Worm (Caenorhabditis elegans) whole organism, young adult: ENCODE measurements around the gene C53C11.4.
"Not testable (repeated sequence)": the region's sequence is repeated elsewhere in the genome, so short reads cannot be mapped to it uniquely, and the experiment has no call there.

Source experiments
- B0035.1 ChIP-seq: sonication (generic microtip); optimal IDR thresholded peaks from 2 replicates; lab custom pipeline; 2016; ENCODE audit warnings: missing genetic modification characterization, mild to moderate bottlenecking, missing compliant biosample characterization, missing genotype, missing genetic modification reagents
- F37B4.10 ChIP-seq: fragments of 200-800 bp; sonication (Bioruptor generic); IDR thresholded peaks from 2 replicates; pipeline ENCODE4 v1.3.6; 2022; ENCODE audit warnings: missing genetic modification characterization, missing compliant biosample characterization
- F39B2.1 ChIP-seq: fragments of 200-800 bp; sonication (Bioruptor generic); IDR thresholded peaks from 2 replicates; pipeline ENCODE4 v1.3.6; 2022; ENCODE audit warnings: missing genetic modification reagents, missing genetic modification characterization, missing compliant biosample characterization
- K12H6.12 ChIP-seq: fragments of 200-800 bp; sonication (Bioruptor generic); optimal IDR thresholded peaks from 2 replicates; lab custom pipeline; 2018; ENCODE audit warnings: mild to moderate bottlenecking, missing genetic modification characterization, missing compliant biosample characterization
- T26A5.8 ChIP-seq: sonication (generic microtip); optimal IDR thresholded peaks from 2 replicates; lab custom pipeline; 2016; ENCODE audit warnings: missing genetic modification characterization, missing compliant biosample characterization
- Y53F4B.3 ChIP-seq: fragments of 200-800 bp; sonication (Bioruptor generic); IDR thresholded peaks from 2 replicates; pipeline ENCODE4 v1.3.6; 2022; ENCODE audit warnings: missing genetic modification reagents, missing genetic modification characterization, missing compliant biosample characterization
- Y67H2A.10 ChIP-seq: fragments of 200-800 bp; sonication (Bioruptor generic); conservative IDR thresholded peaks from 2 replicates; pipeline ENCODE4 v1.3.6; 2022; ENCODE audit warnings: missing genetic modification reagents, missing genetic modification characterization, missing compliant biosample characterization
- Y79H2A.3 ChIP-seq: fragments of 200-800 bp; sonication (Bioruptor generic); conservative IDR thresholded peaks from 2 replicates; pipeline ENCODE4 v1.3.6; 2022; ENCODE audit warnings: missing genetic modification reagents, missing genetic modification characterization, missing compliant biosample characterization
- attf-5 ChIP-seq: fragments of 200-800 bp; sonication (Bioruptor generic); optimal IDR thresholded peaks from 2 replicates; lab custom pipeline; 2018; ENCODE audit warnings: mild to moderate bottlenecking, missing genetic modification characterization, missing compliant biosample characterization
- ccch-3 ChIP-seq: fragments of 200-800 bp; sonication (Bioruptor generic); optimal IDR thresholded peaks from 2 replicates; lab custom pipeline; 2018; ENCODE audit warnings: mild to moderate bottlenecking, missing genetic modification characterization, missing compliant biosample characterization
- ceh-100 ChIP-seq: fragments of 200-800 bp; sonication (Bioruptor generic); IDR thresholded peaks from 2 replicates; pipeline ENCODE4 v1.3.6; 2022; ENCODE audit warnings: missing genetic modification reagents, missing genetic modification characterization, missing compliant biosample characterization
- ceh-27 ChIP-seq: fragments of 200-800 bp; sonication (Bioruptor generic); optimal IDR thresholded peaks from 2 replicates; lab custom pipeline; 2018; ENCODE audit warnings: mild to moderate bottlenecking, missing genetic modification characterization, moderate library complexity, missing compliant biosample characterization
- ceh-58 ChIP-seq: fragments of 200-800 bp; sonication (Bioruptor generic); IDR thresholded peaks from 2 replicates; pipeline ENCODE4 v1.3.6; 2022; ENCODE audit warnings: missing genetic modification characterization, missing compliant biosample characterization
- dox-1 ChIP-seq: fragments of 200-800 bp; sonication (Bioruptor generic); IDR thresholded peaks from 2 replicates; pipeline ENCODE4 v1.3.6; 2022; ENCODE audit warnings: missing genetic modification reagents, missing genetic modification characterization, missing compliant biosample characterization
- dpl-1 ChIP-seq: fragments of 150-350 bp; optimal IDR thresholded peaks from 2 replicates; lab custom pipeline; 2014; ENCODE audit warnings: missing biosample characterization, missing genetic modification reagents, missing genetic modification characterization
- egl-18 ChIP-seq: fragments of 200-800 bp; sonication (Bioruptor generic); IDR thresholded peaks from 2 replicates; pipeline ENCODE4 v1.3.6; 2022; ENCODE audit warnings: missing genetic modification reagents, missing genetic modification characterization, missing compliant biosample characterization
- egrh-3 ChIP-seq: fragments of 200-800 bp; sonication (Bioruptor generic); IDR thresholded peaks from 2 replicates; pipeline ENCODE4 v1.3.6; 2022; ENCODE audit warnings: missing genetic modification reagents, missing genetic modification characterization, missing compliant biosample characterization
- ets-4 ChIP-seq: fragments of 200-800 bp; sonication (Bioruptor generic); optimal IDR thresholded peaks from 2 replicates; lab custom pipeline; 2018; ENCODE audit warnings: mild to moderate bottlenecking, missing genetic modification characterization, missing compliant biosample characterization
- hsf-1 ChIP-seq: fragments of 200-800 bp; sonication (Bioruptor generic); IDR thresholded peaks from 2 replicates; pipeline ENCODE4 v1.3.6; 2022; ENCODE audit warnings: missing genetic modification reagents, missing genetic modification characterization, missing compliant biosample characterization
- lin-26 ChIP-seq: fragments of 200-800 bp; sonication (Bioruptor generic); IDR thresholded peaks from 2 replicates; pipeline ENCODE4 v1.3.6; 2022; ENCODE audit warnings: missing genetic modification reagents, missing genetic modification characterization, missing compliant biosample characterization
- lir-1 ChIP-seq: fragments of 200-800 bp; sonication (Bioruptor generic); conservative IDR thresholded peaks from 2 replicates; pipeline ENCODE4 v1.3.6; 2022; ENCODE audit warnings: missing genetic modification reagents, missing genetic modification characterization, missing compliant biosample characterization
- madf-10 ChIP-seq: sonication (generic microtip); optimal IDR thresholded peaks from 2 replicates; lab custom pipeline; 2016; ENCODE audit warnings: mild to moderate bottlenecking, missing genetic modification characterization, missing compliant biosample characterization
- mcd-1 ChIP-seq: fragments of 200-800 bp; sonication (Bioruptor generic); IDR thresholded peaks from 2 replicates; pipeline ENCODE4 v1.3.6; 2022; ENCODE audit warnings: missing genetic modification reagents, missing genetic modification characterization, missing compliant biosample characterization
- pbrm-1 ChIP-seq: fragments of 200-800 bp; sonication (Bioruptor generic); IDR thresholded peaks from 2 replicates; pipeline ENCODE4 v1.3.6; 2022; ENCODE audit warnings: missing genetic modification reagents, missing genetic modification characterization, missing compliant biosample characterization
- rec-8 ChIP-seq, 2 experiments: sonication (generic microtip); optimal IDR thresholded peaks; 2 replicates each; lab custom pipeline; 2016; ENCODE audit warnings: mild to moderate bottlenecking in 2 of 2, missing genetic modification characterization in 2 of 2, missing genetic modification reagents in 2 of 2, missing genotype in 2 of 2, missing biosample characterization in 1 of 2, missing compliant biosample characterization in 1 of 2, moderate library complexity in 1 of 2
- somi-1 ChIP-seq: fragments of 200-800 bp; sonication (Bioruptor generic); optimal IDR thresholded peaks from 2 replicates; lab custom pipeline; 2018; ENCODE audit warnings: mild to moderate bottlenecking, missing genetic modification characterization, missing compliant biosample characterization
- tbp1 ChIP-seq: fragments of 200-800 bp; sonication (Bioruptor generic); optimal IDR thresholded peaks from 2 replicates; lab custom pipeline; 2018; ENCODE audit warnings: mild to moderate bottlenecking, missing genetic modification characterization, missing compliant biosample characterization
- tlf-1 ChIP-seq: fragments of 200-800 bp; sonication (Bioruptor generic); optimal IDR thresholded peaks from 2 replicates; lab custom pipeline; 2018; ENCODE audit warnings: mild to moderate bottlenecking, missing genetic modification characterization, missing compliant biosample characterization
- zfh-2 ChIP-seq: fragments of 200-800 bp; sonication (Bioruptor generic); conservative IDR thresholded peaks from 2 replicates; pipeline ENCODE4 v1.3.6; 2022; ENCODE audit warnings: missing genetic modification reagents, missing genetic modification characterization, missing compliant biosample characterization
- ztf-3 ChIP-seq: fragments of 200-800 bp; sonication (Bioruptor generic); optimal IDR thresholded peaks from 2 replicates; lab custom pipeline; 2018; ENCODE audit warnings: mild to moderate bottlenecking, missing genetic modification characterization, missing compliant biosample characterization
- ztf-6 ChIP-seq: fragments of 200-800 bp; sonication (Bioruptor generic); IDR thresholded peaks from 2 replicates; pipeline ENCODE4 v1.3.6; 2022; ENCODE audit warnings: missing genetic modification reagents, missing genetic modification characterization, missing compliant biosample characterization

The C53C11.4 gene

DNA sequence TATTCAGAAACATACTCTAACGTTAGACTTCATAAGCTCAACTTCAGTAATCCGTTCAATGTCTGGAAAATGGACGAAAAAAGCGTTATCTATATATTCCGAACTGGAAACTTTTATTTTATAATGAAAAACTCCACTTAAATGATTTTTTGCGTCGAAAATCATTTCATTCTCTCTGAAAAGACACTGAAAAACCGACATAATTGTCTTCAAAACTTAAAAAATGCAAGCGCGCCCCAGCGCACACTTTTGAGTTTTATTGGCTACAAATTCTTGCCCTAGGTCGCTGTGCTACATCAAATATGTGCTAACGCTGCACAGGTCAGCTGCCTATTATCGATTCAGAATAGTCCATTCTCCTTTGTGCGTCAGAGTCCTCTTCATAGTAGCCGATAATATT is 5.8 kb upstream of the C53C11.4 start, which contains the start of gene C33E10.1:
Gene C33E10.1 (plus strand): TSS at position 301 of the 400 bp plus-strand sequence.
- TF ChIP-seq attf-5 (GFP tag; lab: Kevin White, UChicago); lin-26; ccch-3 (GFP tag; lab: Kevin White, UChicago): not testable (repeated sequence)
- TF ChIP-seq, all 124 proteins: peak for 0; not testable (repeated sequence) for 124

DNA sequence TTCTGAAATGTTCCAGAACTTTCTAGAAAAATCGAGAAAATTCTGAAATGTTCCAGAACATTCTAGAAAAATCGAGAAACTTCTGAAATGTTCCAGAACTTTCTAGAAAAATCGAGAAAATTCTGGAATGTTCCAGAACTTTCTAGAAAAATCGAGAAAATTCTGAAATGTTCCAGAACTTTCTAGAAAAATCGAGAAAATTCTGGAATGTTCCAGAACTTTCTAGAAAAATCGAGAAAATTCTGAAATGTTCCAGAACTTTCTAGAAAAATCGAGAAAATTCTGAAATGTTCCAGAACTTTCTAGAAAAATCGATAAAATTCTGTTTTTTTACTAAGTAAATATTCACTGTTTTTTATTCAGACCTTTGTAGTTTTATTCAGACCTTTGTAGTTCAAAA is 817 bp downstream of the C53C11.4 start:
- peak; percentile 90 for TF ChIP-seq hsf-1 (GFP tag; lab: Robert Waterston, UW)
- peak; percentile 80 for TF ChIP-seq egrh-3 (GFP tag; lab: Robert Waterston, UW)

DNA sequence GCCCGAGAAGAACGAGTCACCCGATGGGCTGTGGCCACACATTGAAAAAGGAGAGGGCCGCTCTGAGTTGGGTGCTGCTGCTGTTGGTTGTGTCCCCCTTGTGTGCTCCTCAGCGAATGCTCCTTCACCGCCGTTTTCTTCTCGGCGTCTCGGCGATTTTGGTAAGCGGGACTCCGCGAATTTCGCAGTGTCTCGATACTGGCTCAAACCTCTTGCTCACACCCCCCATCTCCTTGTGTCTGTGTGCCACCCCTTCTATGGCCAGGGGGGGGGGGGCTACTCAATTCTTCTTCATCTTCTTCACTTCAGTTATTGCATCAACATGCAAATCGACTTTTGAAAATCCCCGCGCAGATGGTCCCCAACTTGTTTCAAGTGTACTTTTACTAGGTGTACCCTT is 4.2 kb downstream of the C53C11.4 start:
- no peak for TF ChIP-seq F39B2.1 (GFP tag; lab: Robert Waterston, UW)
- no peak for TF ChIP-seq T26A5.8 (tag; lab: Kevin White, UChicago)
- TF ChIP-seq dox-1 (GFP tag; lab: Robert Waterston, UW), result peak; percentile 28; the same call in 1 of the 2 replicates
- peak; percentile 50 for TF ChIP-seq K12H6.12 (tag; lab: Kevin White, UChicago)
- TF ChIP-seq lin-26, result 0 out of 2 replicates have a peak, but pooled peaks have one; percentile 42
- TF ChIP-seq pbrm-1 (GFP tag; lab: Robert Waterston, UW), result peak; percentile 32; the same call in 1 of the 2 replicates
- peak; percentile 67; the same call in 1 of the 2 replicates for TF ChIP-seq egrh-3 (GFP tag; lab: Robert Waterston, UW)
- no peak for TF ChIP-seq somi-1 (GFP tag; lab: Kevin White, UChicago)
- 0 out of 2 replicates have a peak, but pooled peaks have one; percentile 32 for TF ChIP-seq egl-18 (GFP tag; lab: Robert Waterston, UW)
- TF ChIP-seq zfh-2 (GFP tag; lab: Robert Waterston, UW), result peak; percentile 95
- TF ChIP-seq F37B4.10 (GFP tag; lab: Robert Waterston, UW), result no peak
- TF ChIP-seq ceh-27, result peak; percentile 57
- TF ChIP-seq, all 124 proteins: peak for 8

DNA sequence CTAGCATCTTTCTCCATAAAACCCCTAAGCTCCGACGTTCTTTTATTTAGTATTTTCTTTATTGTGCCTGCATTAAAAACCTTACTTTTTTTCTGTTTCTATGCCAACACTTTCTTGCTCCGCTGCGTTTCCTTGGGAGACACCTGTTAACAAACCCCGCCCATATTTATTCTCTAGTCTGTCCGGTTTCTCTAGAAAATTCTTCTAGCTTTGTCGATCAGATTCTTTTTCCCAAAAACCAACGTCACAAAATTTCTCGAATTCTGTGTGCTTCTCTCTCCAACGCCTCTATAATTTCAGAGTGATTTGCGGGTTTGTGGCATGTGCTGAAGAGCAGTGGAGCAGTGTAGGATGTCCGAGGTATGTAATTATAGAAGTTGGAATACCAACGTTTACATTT is 7.6 kb downstream of the C53C11.4 start, which contains the start of gene ptr-5:
Gene ptr-5 (plus strand): TSS at position 301 of the 400 bp plus-strand sequence.
- TF ChIP-seq mcd-1 (GFP tag; lab: Robert Waterston, UW) (no peak), tbp1 (no peak), ets-4 (GFP tag; lab: Kevin White, UChicago) (no peak), B0035.1 (tag; lab: Kevin White, UChicago) (no peak)
- TF ChIP-seq, all 124 proteins: peak for 0

DNA sequence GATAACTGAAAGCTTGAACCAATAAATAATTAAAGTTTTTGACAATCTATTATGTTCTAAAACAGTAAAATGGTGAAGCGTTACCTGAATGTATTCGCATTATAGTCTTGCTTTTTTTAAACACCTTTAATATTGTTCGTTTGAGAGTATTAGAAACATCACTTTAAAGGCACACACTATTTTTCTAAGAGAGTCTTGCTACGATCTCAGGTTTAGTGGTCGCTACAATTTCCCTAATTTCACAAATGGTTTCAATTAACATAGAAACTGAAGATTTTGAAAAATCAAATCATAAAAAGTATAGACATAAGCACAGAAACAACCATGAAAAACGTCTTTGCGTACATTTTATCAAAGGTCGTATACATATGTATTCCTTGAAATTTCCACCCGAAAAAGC is 9.9 kb downstream of the C53C11.4 start:
- TF ChIP-seq Y67H2A.10 (GFP tag; lab: Robert Waterston, UW), result no peak
- no peak for TF ChIP-seq rec-8 (tag; optimal IDR thresholded peaks at IDR 0.05; lab: Kevin White, UChicago)
- no peak for TF ChIP-seq tlf-1 (GFP tag; lab: Kevin White, UChicago)
- TF ChIP-seq madf-10 (tag; lab: Kevin White, UChicago), result no peak
- TF ChIP-seq Y79H2A.3, result no peak
- TF ChIP-seq ceh-100 (GFP tag; lab: Robert Waterston, UW), result no peak
- no peak for TF ChIP-seq dpl-1 (GFP tag; lab: Kevin White, UChicago)
- TF ChIP-seq ceh-27, result no peak
- TF ChIP-seq ztf-3, result no peak
- TF ChIP-seq ceh-58 (GFP tag; lab: Robert Waterston, UW), result no peak
- no peak for TF ChIP-seq B0035.1 (tag; lab: Kevin White, UChicago)
- no peak for TF ChIP-seq Y53F4B.3
- no peak for TF ChIP-seq lir-1 (GFP tag; lab: Robert Waterston, UW)
- no peak for TF ChIP-seq ztf-6 (GFP tag; lab: Robert Waterston, UW)
- no peak for TF ChIP-seq mcd-1 (GFP tag; lab: Robert Waterston, UW)
- TF ChIP-seq, all 124 proteins: peak for 0
